Fruit fly (Drosophila melanogaster): ENCODE results near the gene nAChRalpha1.

dm6 chr3R:24364880-24365604 is 91.9 kb downstream of the nAChRalpha1 start, which contains the start of the genes CG17784 and CG13613:
- no peak for TF ChIP-seq CG11617 (GFP tag; optimal IDR thresholded peaks at IDR 0.05)
- no peak for TF ChIP-seq cnc (optimal IDR thresholded peaks at IDR 0.05)
- no peak for TF ChIP-seq Clk (GFP tag; optimal IDR thresholded peaks at IDR 0.05)

Measured in whole organism, adult.